Fruit fly (Drosophila melanogaster): ENCODE data around the gene spel1.

The spel1 gene

dm6 chr2L:14372254-14372717 lies 10.4 kb downstream of the spel1 start:
- no peak for TF ChIP-seq h (optimal IDR thresholded peaks at IDR 0.05)
- TF ChIP-seq insv (optimal IDR thresholded peaks at IDR 0.05): no peak
- TF ChIP-seq Myc (optimal IDR thresholded peaks at IDR 0.05): no peak
- TF ChIP-seq Sin3A (optimal IDR thresholded peaks at IDR 0.05): no peak
- TF ChIP-seq ttk (optimal IDR thresholded peaks at IDR 0.05): no peak
- TF ChIP-seq psq (optimal IDR thresholded peaks at IDR 0.05): no peak

- no peak for TF ChIP-seq ttk (optimal IDR thresholded peaks at IDR 0.05)
Observed at dm6 chr2L:14373250-14373649, 11.4 kb downstream of the spel1 start.

- no peak for TF ChIP-seq psq (optimal IDR thresholded peaks at IDR 0.05)
- no peak for TF ChIP-seq ttk (optimal IDR thresholded peaks at IDR 0.05)
- TF ChIP-seq insv (optimal IDR thresholded peaks at IDR 0.05): no peak
- no peak for TF ChIP-seq Sin3A (optimal IDR thresholded peaks at IDR 0.05)
- no peak for TF ChIP-seq h (optimal IDR thresholded peaks at IDR 0.05)
- no peak for TF ChIP-seq Myc (optimal IDR thresholded peaks at IDR 0.05)
Observed at dm6 chr2L:14374024-14374423, 12.2 kb downstream of the spel1 start.

dm6 chr2L:14376484-14377254 lies 14.8 kb downstream of the spel1 start:
- TF ChIP-seq Sin3A (optimal IDR thresholded peaks at IDR 0.05) (no peak), ttk (optimal IDR thresholded peaks at IDR 0.05) (no peak), Myc (optimal IDR thresholded peaks at IDR 0.05) (no peak), psq (optimal IDR thresholded peaks at IDR 0.05) (no peak), insv (optimal IDR thresholded peaks at IDR 0.05) (no peak), h (optimal IDR thresholded peaks at IDR 0.05) (no peak)

dm6 chr2L:14381072-14381471 lies 19.2 kb downstream of the spel1 start, which contains the start of gene ppk:
TSS of gene ppk (minus strand) at chr2L:14381172.
- TF ChIP-seq Myc (optimal IDR thresholded peaks at IDR 0.05) (no peak), insv (optimal IDR thresholded peaks at IDR 0.05) (no peak), psq (optimal IDR thresholded peaks at IDR 0.05) (no peak), ttk (optimal IDR thresholded peaks at IDR 0.05) (no peak), Sin3A (optimal IDR thresholded peaks at IDR 0.05) (no peak), h (optimal IDR thresholded peaks at IDR 0.05) (no peak)

- TF ChIP-seq ttk (optimal IDR thresholded peaks at IDR 0.05): no peak
- no peak for TF ChIP-seq psq (optimal IDR thresholded peaks at IDR 0.05)
- no peak for TF ChIP-seq Sin3A (optimal IDR thresholded peaks at IDR 0.05)
- TF ChIP-seq h (optimal IDR thresholded peaks at IDR 0.05): no peak
- no peak for TF ChIP-seq insv (optimal IDR thresholded peaks at IDR 0.05)
- TF ChIP-seq Myc (optimal IDR thresholded peaks at IDR 0.05): no peak
Observed at dm6 chr2L:14381881-14382280, 20.0 kb downstream of the spel1 start.

dm6 chr2L:14386522-14386921 lies 24.7 kb downstream of the spel1 start:
- TF ChIP-seq psq (optimal IDR thresholded peaks at IDR 0.05): no peak
- no peak for TF ChIP-seq insv (optimal IDR thresholded peaks at IDR 0.05)
- no peak for TF ChIP-seq h (optimal IDR thresholded peaks at IDR 0.05)
- no peak for TF ChIP-seq ttk (optimal IDR thresholded peaks at IDR 0.05)
- no peak for TF ChIP-seq Sin3A (optimal IDR thresholded peaks at IDR 0.05)

- TF ChIP-seq insv (optimal IDR thresholded peaks at IDR 0.05): no peak
- TF ChIP-seq ttk (optimal IDR thresholded peaks at IDR 0.05): no peak
Observed at dm6 chr2L:14388448-14388847, 26.6 kb downstream of the spel1 start.

- TF ChIP-seq Sin3A (optimal IDR thresholded peaks at IDR 0.05) (no peak), h (optimal IDR thresholded peaks at IDR 0.05) (no peak), ttk (optimal IDR thresholded peaks at IDR 0.05) (no peak), psq (optimal IDR thresholded peaks at IDR 0.05) (no peak), insv (optimal IDR thresholded peaks at IDR 0.05) (no peak), Myc (optimal IDR thresholded peaks at IDR 0.05) (no peak)
Observed at dm6 chr2L:14393527-14393926, 31.7 kb downstream of the spel1 start.

- TF ChIP-seq h (optimal IDR thresholded peaks at IDR 0.05) (no peak), insv (optimal IDR thresholded peaks at IDR 0.05) (no peak), ttk (optimal IDR thresholded peaks at IDR 0.05) (no peak), psq (optimal IDR thresholded peaks at IDR 0.05) (no peak), Myc (optimal IDR thresholded peaks at IDR 0.05) (no peak), Sin3A (optimal IDR thresholded peaks at IDR 0.05) (no peak)
Observed at dm6 chr2L:14394298-14395064, 32.6 kb downstream of the spel1 start.

- TF ChIP-seq h (optimal IDR thresholded peaks at IDR 0.05): no peak
Observed at dm6 chr2L:14395065-14395439, 33.2 kb downstream of the spel1 start.

- no peak for TF ChIP-seq Myc (optimal IDR thresholded peaks at IDR 0.05)
- TF ChIP-seq psq (optimal IDR thresholded peaks at IDR 0.05): no peak
- TF ChIP-seq h (optimal IDR thresholded peaks at IDR 0.05): no peak
- TF ChIP-seq ttk (optimal IDR thresholded peaks at IDR 0.05): no peak
- no peak for TF ChIP-seq insv (optimal IDR thresholded peaks at IDR 0.05)
- TF ChIP-seq Sin3A (optimal IDR thresholded peaks at IDR 0.05): no peak
Observed at dm6 chr2L:14396263-14396662, 34.4 kb downstream of the spel1 start.

dm6 chr2L:14397067-14397598 lies 35.3 kb downstream of the spel1 start:
- no peak for TF ChIP-seq h (optimal IDR thresholded peaks at IDR 0.05)
- TF ChIP-seq Sin3A (optimal IDR thresholded peaks at IDR 0.05): no peak
- TF ChIP-seq ttk (optimal IDR thresholded peaks at IDR 0.05): no peak
- no peak for TF ChIP-seq psq (optimal IDR thresholded peaks at IDR 0.05)
- no peak for TF ChIP-seq insv (optimal IDR thresholded peaks at IDR 0.05)
- TF ChIP-seq Myc (optimal IDR thresholded peaks at IDR 0.05): no peak

All from Kc167 (cell line).